Fruit fly (Drosophila melanogaster): Measurements from ENCODE around the gene CG4572.

DNA sequence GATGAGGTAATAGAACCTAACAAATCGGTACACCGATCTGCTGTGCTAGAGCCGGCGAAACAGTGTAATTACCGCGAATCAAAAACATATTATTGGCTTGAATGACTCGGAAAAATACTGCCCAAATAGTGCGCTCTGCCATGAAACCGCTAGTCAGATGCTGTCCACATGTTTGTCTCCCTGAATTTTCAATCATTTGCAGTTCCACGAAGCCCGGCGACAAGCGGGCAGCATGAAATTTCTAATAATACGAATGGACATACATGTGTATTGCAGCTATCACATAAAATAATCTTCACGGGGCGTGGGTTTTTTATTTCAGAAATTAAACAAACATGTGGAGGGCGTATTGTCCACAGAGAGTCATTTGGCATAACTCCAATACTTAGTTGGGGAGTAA is 5.2 kb downstream of the CG4572 start:
- TF ChIP-seq ttk (optimal IDR thresholded peaks at IDR 0.05) (no peak), insv (optimal IDR thresholded peaks at IDR 0.05) (no peak), Sin3A (optimal IDR thresholded peaks at IDR 0.05) (no peak), h (optimal IDR thresholded peaks at IDR 0.05) (no peak)
